Fruit fly (Drosophila melanogaster) whole organism, wandering third instar larva: Measurements from ENCODE around the gene CG14357.

Experiments used
- CG32264 ChIP-seq: fragments of 200-800 bp; sonication (Bioruptor generic); optimal IDR thresholded peaks from 2 replicates; lab custom pipeline; 2016; ENCODE audit warnings: missing biosample characterization, missing genetic modification characterization
- CG9705 ChIP-seq: fragments of 200-800 bp; sonication (Bioruptor generic); optimal IDR thresholded peaks from 2 replicates; lab custom pipeline; 2018; ENCODE audit warnings: missing biosample characterization, mild to moderate bottlenecking, missing genetic modification characterization
- GATAd ChIP-seq: sonication (Bioruptor generic); optimal IDR thresholded peaks from 2 replicates; lab custom pipeline; 2016; ENCODE audit warnings: missing biosample characterization, missing genetic modification characterization
- Hr78 ChIP-seq: fragments of >200 bp; optimal IDR thresholded peaks from 2 replicates; lab custom pipeline; 2017; ENCODE audit warnings: missing biosample characterization, missing genetic modification characterization
- Myc ChIP-seq: fragments of >200 bp; optimal IDR thresholded peaks from 2 replicates; lab custom pipeline; 2017
- Vsx2 ChIP-seq: fragments of 200-300, 225-300 bp; sonication (Bioruptor generic); optimal IDR thresholded peaks from 2 replicates; lab custom pipeline; 2018; ENCODE audit warnings: missing biosample characterization, missing genetic modification characterization; ENCODE audit not compliant: partially characterized antibody
- br ChIP-seq: fragments of 200-800 bp; sonication (Bioruptor generic); optimal IDR thresholded peaks from 2 replicates; lab custom pipeline; 2016; ENCODE audit warnings: missing biosample characterization, missing genetic modification characterization
- dsf ChIP-seq: sonication (Bioruptor generic); optimal IDR thresholded peaks from 2 replicates; lab custom pipeline; 2016; ENCODE audit warnings: missing biosample characterization, missing genetic modification characterization, borderline replicate concordance
- h ChIP-seq: fragments of 200-800 bp; sonication (Bioruptor generic); optimal IDR thresholded peaks from 3 replicates; lab custom pipeline; 2016; ENCODE audit warnings: missing biosample characterization, mild to moderate bottlenecking, missing genetic modification characterization
- pan ChIP-seq: fragments of >200 bp; optimal IDR thresholded peaks from 2 replicates; lab custom pipeline; 2017
- psq ChIP-seq: fragments of 200-800 bp; sonication (Bioruptor generic); optimal IDR thresholded peaks from 3 replicates; lab custom pipeline; 2017; ENCODE audit warnings: missing biosample characterization, mild to moderate bottlenecking, missing genetic modification characterization, moderate library complexity
- rgr ChIP-seq: fragments of 200-800 bp; sonication (Bioruptor generic); optimal IDR thresholded peaks from 3 replicates; lab custom pipeline; 2016; ENCODE audit warnings: missing biosample characterization, mild to moderate bottlenecking, missing genetic modification characterization
- sv ChIP-seq: fragments of 200-800 bp; sonication (Bioruptor generic); optimal IDR thresholded peaks from 3 replicates; lab custom pipeline; 2016; ENCODE audit warnings: missing biosample characterization, missing genetic modification characterization

DNA sequence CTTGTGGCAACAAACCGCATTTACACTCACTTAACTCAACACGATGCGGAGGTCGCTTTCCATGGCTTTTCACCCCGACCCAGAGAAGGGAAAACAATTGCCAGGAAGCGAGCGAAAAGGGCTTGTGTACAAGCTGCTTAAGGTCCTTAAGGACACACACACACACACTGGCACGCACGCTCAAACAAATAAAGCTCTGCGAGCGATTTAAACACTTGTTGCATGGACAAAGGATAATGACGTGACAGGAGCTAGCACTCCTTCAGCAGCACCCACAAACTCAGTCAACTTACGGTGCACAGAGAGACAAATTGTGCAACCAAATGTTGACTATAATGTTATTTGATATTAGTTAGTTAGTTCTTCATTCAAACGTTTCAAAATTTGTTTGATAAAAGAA is 26.4 kb downstream of the CG14357 start:
- no peak for TF ChIP-seq Hr78 (GFP tag; lab: Kevin White, UChicago)
- TF ChIP-seq pan = no peak
- TF ChIP-seq psq (GFP tag; lab: Kevin White, UChicago) = no peak
- TF ChIP-seq GATAd (GFP tag; lab: Kevin White, UChicago) = no peak
- TF ChIP-seq h = no peak
- TF ChIP-seq sv (GFP tag; lab: Kevin White, UChicago) = no peak
- no peak for TF ChIP-seq rgr (GFP tag; lab: Kevin White, UChicago)
- TF ChIP-seq dsf (GFP tag; lab: Kevin White, UChicago) = no peak
- TF ChIP-seq CG32264 (GFP tag; lab: Kevin White, UChicago) = no peak
- TF ChIP-seq CG9705 (GFP tag; lab: Kevin White, UChicago) = no peak
- TF ChIP-seq Vsx2 (GFP tag; lab: Kevin White, UChicago) = no peak
- TF ChIP-seq Myc (lab: Kevin White, UChicago) = no peak
- TF ChIP-seq br (GFP tag; lab: Kevin White, UChicago) = no peak
